Worm (Caenorhabditis elegans) whole organism, young adult: ENCODE measurements around the gene acbp-4.

Experiments used
- B0261.1 ChIP-seq: sonication (generic microtip); optimal IDR thresholded peaks from 2 replicates; lab custom pipeline; 2016; ENCODE audit warnings: mild to moderate bottlenecking, missing genetic modification characterization, moderate library complexity, missing compliant biosample characterization
- B0336.3 ChIP-seq: fragments of 200-800 bp; sonication (Bioruptor generic); IDR thresholded peaks from 2 replicates; pipeline ENCODE4 v1.3.6; 2022; ENCODE audit warnings: missing genetic modification characterization, missing compliant biosample characterization
- D2030.7 ChIP-seq: fragments of 200-800 bp; sonication (Bioruptor generic); IDR thresholded peaks from 2 replicates; pipeline ENCODE4 v1.3.6; 2022; ENCODE audit warnings: missing genetic modification reagents, missing genetic modification characterization, missing compliant biosample characterization
- F23B12.7 ChIP-seq: sonication (generic microtip); optimal IDR thresholded peaks from 2 replicates; lab custom pipeline; 2017; ENCODE audit warnings: missing genetic modification characterization, mild to moderate bottlenecking, missing compliant biosample characterization, antibody characterized with exemption, moderate library complexity; ENCODE audit not compliant: insufficient read depth
- F33H1.4 ChIP-seq: fragments of 200-800 bp; sonication (Bioruptor generic); IDR thresholded peaks from 2 replicates; pipeline ENCODE4 v1.3.6; 2022; ENCODE audit warnings: missing genetic modification reagents, missing genetic modification characterization, missing compliant biosample characterization
- T07F8.4 ChIP-seq: sonication (generic microtip); optimal IDR thresholded peaks from 2 replicates; lab custom pipeline; 2016; ENCODE audit warnings: mild to moderate bottlenecking, missing genetic modification characterization, moderate library complexity, missing compliant biosample characterization
- Y53G8AR.9 ChIP-seq: fragments of 200-800 bp; sonication (Bioruptor generic); conservative IDR thresholded peaks from 2 replicates; pipeline ENCODE4 v1.3.6; 2022; ENCODE audit warnings: missing genetic modification reagents, missing genetic modification characterization, missing compliant biosample characterization
- ama-1 ChIP-seq, 3 experiments: fragments of 150-350 bp in 1 of 3; sonication (generic microtip) in 2 of 3; optimal IDR thresholded peaks; 2 replicates each; lab custom pipeline; 2014 to 2018; ENCODE audit warnings: missing biosample characterization in 2 of 3, missing genetic modification characterization in 2 of 3, missing genetic modification reagents in 2 of 3
- atf-7 ChIP-seq: sonication (generic microtip); optimal IDR thresholded peaks from 2 replicates; lab custom pipeline; 2017; ENCODE audit warnings: mild to moderate bottlenecking, missing genetic modification characterization, missing compliant biosample characterization
- athp-1 ChIP-seq: sonication (generic microtip); optimal IDR thresholded peaks from 2 replicates; lab custom pipeline; 2017; ENCODE audit warnings: mild to moderate bottlenecking, missing genetic modification characterization, missing compliant biosample characterization
- attf-5 ChIP-seq: fragments of 200-800 bp; sonication (Bioruptor generic); optimal IDR thresholded peaks from 2 replicates; lab custom pipeline; 2018; ENCODE audit warnings: mild to moderate bottlenecking, missing genetic modification characterization, missing compliant biosample characterization
- bed-1 ChIP-seq: fragments of 200-800 bp; sonication (Bioruptor generic); IDR thresholded peaks from 2 replicates; pipeline ENCODE4 v1.3.6; 2022; ENCODE audit warnings: missing genetic modification reagents, missing genetic modification characterization, missing compliant biosample characterization
- bed-2 ChIP-seq: fragments of 200-800 bp; sonication (Bioruptor generic); IDR thresholded peaks from 2 replicates; pipeline ENCODE4 v1.3.6; 2022; ENCODE audit warnings: missing genetic modification reagents, missing genetic modification characterization, missing compliant biosample characterization
- ccch-3 ChIP-seq: fragments of 200-800 bp; sonication (Bioruptor generic); optimal IDR thresholded peaks from 2 replicates; lab custom pipeline; 2018; ENCODE audit warnings: mild to moderate bottlenecking, missing genetic modification characterization, missing compliant biosample characterization
- ceh-27 ChIP-seq: fragments of 200-800 bp; sonication (Bioruptor generic); optimal IDR thresholded peaks from 2 replicates; lab custom pipeline; 2018; ENCODE audit warnings: mild to moderate bottlenecking, missing genetic modification characterization, moderate library complexity, missing compliant biosample characterization
- ceh-40 ChIP-seq: fragments of 200-800 bp; sonication (Bioruptor generic); IDR thresholded peaks from 2 replicates; pipeline ENCODE4 v1.3.6; 2022; ENCODE audit warnings: missing genetic modification characterization, missing compliant biosample characterization
- ekl-4 ChIP-seq: fragments of 200-800 bp; sonication (Bioruptor generic); IDR thresholded peaks from 2 replicates; pipeline ENCODE4 v1.3.6; 2022; ENCODE audit warnings: missing genetic modification reagents, missing genetic modification characterization, missing compliant biosample characterization
- hlh-12 ChIP-seq: sonication (generic microtip); optimal IDR thresholded peaks from 2 replicates; lab custom pipeline; 2016; ENCODE audit warnings: missing genetic modification characterization, missing compliant biosample characterization
- hlh-26 ChIP-seq: fragments of 200-800 bp; sonication (Bioruptor generic); conservative IDR thresholded peaks from 2 replicates; pipeline ENCODE4 v1.3.6; 2022; ENCODE audit warnings: missing genetic modification reagents, missing genetic modification characterization, missing compliant biosample characterization
- lin-40 ChIP-seq: sonication (generic microtip); optimal IDR thresholded peaks from 2 replicates; lab custom pipeline; 2016; ENCODE audit warnings: missing genetic modification characterization, mild to moderate bottlenecking, missing compliant biosample characterization, missing genotype, missing genetic modification reagents
- lin-54 ChIP-seq: fragments of 200-800 bp; sonication (Bioruptor generic); optimal IDR thresholded peaks from 2 replicates; lab custom pipeline; 2018; ENCODE audit warnings: mild to moderate bottlenecking, missing genetic modification characterization, missing compliant biosample characterization
- madf-10 ChIP-seq: sonication (generic microtip); optimal IDR thresholded peaks from 2 replicates; lab custom pipeline; 2016; ENCODE audit warnings: mild to moderate bottlenecking, missing genetic modification characterization, missing compliant biosample characterization
- nfyb-1 ChIP-seq: fragments of 200-800 bp; sonication (Bioruptor generic); IDR thresholded peaks from 2 replicates; pipeline ENCODE4 v1.3.6; 2022; ENCODE audit warnings: missing genetic modification reagents, missing genetic modification characterization, missing compliant biosample characterization
- nhr-90 ChIP-seq: sonication (generic microtip); optimal IDR thresholded peaks from 2 replicates; lab custom pipeline; 2016; ENCODE audit warnings: missing genotype, mild to moderate bottlenecking, missing genetic modification characterization, missing compliant biosample characterization
- rcor-1 ChIP-seq: fragments of 200-800 bp; sonication (Bioruptor generic); IDR thresholded peaks from 2 replicates; pipeline ENCODE4 v1.3.6; 2022; ENCODE audit warnings: missing genetic modification reagents, missing genetic modification characterization, missing compliant biosample characterization
- sea-2 ChIP-seq: fragments of 200-800 bp; sonication (Bioruptor generic); IDR thresholded peaks from 2 replicates; pipeline ENCODE4 v1.3.6; 2022; ENCODE audit warnings: missing genetic modification characterization, missing compliant biosample characterization
- somi-1 ChIP-seq: fragments of 200-800 bp; sonication (Bioruptor generic); optimal IDR thresholded peaks from 2 replicates; lab custom pipeline; 2018; ENCODE audit warnings: mild to moderate bottlenecking, missing genetic modification characterization, missing compliant biosample characterization
- sptf-2 ChIP-seq: fragments of 200-800 bp; sonication (Bioruptor generic); optimal IDR thresholded peaks from 2 replicates; lab custom pipeline; 2018; ENCODE audit warnings: mild to moderate bottlenecking, missing genetic modification characterization, missing compliant biosample characterization
- tbp1 ChIP-seq: fragments of 200-800 bp; sonication (Bioruptor generic); optimal IDR thresholded peaks from 2 replicates; lab custom pipeline; 2018; ENCODE audit warnings: mild to moderate bottlenecking, missing genetic modification characterization, missing compliant biosample characterization
- ztf-26 ChIP-seq: sonication (generic microtip); optimal IDR thresholded peaks from 2 replicates; lab custom pipeline; 2017; ENCODE audit warnings: missing genetic modification characterization, missing compliant biosample characterization

Gene acbp-4

DNA sequence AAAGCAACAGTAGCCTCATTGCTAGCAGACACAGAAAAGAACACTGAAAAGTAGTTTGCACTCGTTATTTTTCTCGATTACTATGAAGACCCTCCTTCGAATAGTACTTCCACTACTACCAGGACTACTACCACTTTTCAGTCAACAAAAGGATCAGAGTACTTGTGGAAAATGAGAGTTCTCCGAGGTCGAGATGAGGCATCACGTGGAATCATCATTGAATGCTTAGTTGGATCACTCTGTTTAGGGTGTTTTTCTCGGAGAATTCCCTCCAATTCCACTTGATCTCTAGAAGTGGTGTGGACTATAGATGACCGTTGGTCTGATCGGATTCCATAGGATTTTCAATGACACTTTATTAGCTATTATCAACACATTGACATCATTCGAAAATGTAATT, 8.1 kb downstream of the acbp-4 start:
- TF ChIP-seq bed-1 (GFP tag; lab: Robert Waterston, UW), result no peak
- peak; percentile 69 for TF ChIP-seq ceh-27
- TF ChIP-seq, all 124 proteins: peak for 1

DNA sequence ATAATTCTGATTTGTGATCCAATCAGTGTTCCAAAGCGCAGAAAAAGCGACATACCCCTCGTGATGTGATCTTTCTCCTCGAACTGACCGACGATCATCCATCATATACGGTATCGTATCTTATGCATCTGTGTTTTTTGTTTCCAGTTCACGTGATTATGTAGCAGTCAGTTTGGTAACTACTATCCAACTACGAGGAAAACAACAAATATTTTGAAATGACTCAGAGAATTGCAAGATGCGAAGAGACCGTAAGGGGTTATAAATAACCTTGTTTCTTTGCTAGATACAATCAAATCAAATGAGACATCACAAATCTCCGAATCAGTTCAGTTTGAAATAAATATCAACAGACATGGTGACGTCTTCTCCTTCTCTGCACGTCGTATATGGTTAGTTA, 8.7 kb downstream of the acbp-4 start:
- TF ChIP-seq hlh-26 (GFP tag; lab: Robert Waterston, UW) (no peak), ztf-26 (tag; lab: Kevin White, UChicago) (peak; percentile 18), lin-40 (tag; lab: Kevin White, UChicago) (peak; percentile 7)

- TF ChIP-seq sea-2, result no peak
- no peak for TF ChIP-seq bed-1 (GFP tag; lab: Robert Waterston, UW)
- TF ChIP-seq bed-2, result no peak
- no peak for TF ChIP-seq T07F8.4 (tag; lab: Kevin White, UChicago)
- no peak for TF ChIP-seq atf-7
Observed at ce11 chrIII:7299466-7299865, 9.4 kb downstream of the acbp-4 start, which contains the start of the genes B0361.14 and B0361.9. Gene B0361.14 (minus strand): TSS chrIII:7299531. Gene B0361.9 (minus strand): TSS chrIII:7299631.

ce11 chrIII:7298045-7298444, 10.9 kb downstream of the acbp-4 start:
- TF ChIP-seq rcor-1 (GFP tag; lab: Robert Waterston, UW), result no peak
- TF ChIP-seq B0261.1 (tag; lab: Kevin White, UChicago), result no peak
- TF ChIP-seq F23B12.7 (tag; lab: Kevin White, UChicago), result no peak
- no peak for TF ChIP-seq athp-1 (tag; lab: Kevin White, UChicago)
- no peak for TF ChIP-seq F33H1.4 (GFP tag; lab: Robert Waterston, UW)
- no peak for TF ChIP-seq ceh-27
- no peak for TF ChIP-seq nhr-90
- no peak for TF ChIP-seq sptf-2 (GFP tag; lab: Kevin White, UChicago)
- no peak for TF ChIP-seq attf-5 (GFP tag; lab: Kevin White, UChicago)
- no peak for TF ChIP-seq madf-10 (tag; lab: Kevin White, UChicago)
- TF ChIP-seq B0336.3, result no peak
- no peak for TF ChIP-seq D2030.7 (GFP tag; lab: Robert Waterston, UW)
- TF ChIP-seq Y53G8AR.9, result no peak
- TF ChIP-seq ceh-40 (GFP tag; lab: Robert Waterston, UW), result no peak
- TF ChIP-seq tbp1 (GFP tag; lab: Kevin White, UChicago), result no peak
- TF ChIP-seq ccch-3 (GFP tag; lab: Kevin White, UChicago), result no peak
- TF ChIP-seq somi-1 (GFP tag; lab: Kevin White, UChicago), result no peak
- no peak for TF ChIP-seq lin-54 (GFP tag; lab: Kevin White, UChicago)

DNA sequence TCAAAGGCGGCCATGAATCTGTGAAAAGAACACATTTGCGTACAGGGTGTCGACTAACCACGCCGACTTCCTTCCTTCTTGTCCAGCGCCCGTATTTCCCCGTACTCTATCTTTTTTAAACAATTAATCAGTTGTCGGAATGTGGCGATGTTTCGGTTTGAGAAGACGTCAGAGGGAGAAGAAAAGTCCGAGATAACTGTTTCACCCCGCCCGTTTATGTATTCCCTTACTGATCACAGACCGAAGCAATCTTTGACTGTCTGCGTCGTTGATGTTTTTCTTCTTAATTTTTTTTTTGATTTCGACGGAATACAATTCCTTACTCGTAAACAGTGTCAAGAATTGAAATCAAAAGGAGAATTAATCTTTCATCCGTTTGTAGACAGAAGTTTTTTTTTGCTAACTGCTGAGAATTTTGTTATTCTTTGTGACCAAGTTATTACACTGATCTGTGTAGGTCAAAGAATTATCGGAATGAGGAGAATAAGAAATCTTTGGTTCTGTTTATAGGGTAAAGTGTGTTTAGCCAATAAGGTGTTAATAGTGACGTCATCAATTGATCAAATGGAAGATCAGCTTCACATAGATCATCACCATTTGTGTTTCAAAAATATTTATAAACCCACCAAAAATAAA, 11.7 kb downstream of the acbp-4 start:
- TF ChIP-seq hlh-12 (tag; lab: Kevin White, UChicago) (no peak), atf-7 (peak; percentile 31), ama-1 (optimal IDR thresholded peaks at IDR 0.05; lab: Kevin White, UChicago) (no peak), ama-1 (GFP tag; optimal IDR thresholded peaks at IDR 0.05; lab: Kevin White, UChicago) (no peak), lin-40 (tag; lab: Kevin White, UChicago) (peak; percentile 31)

ce11 chrIII:7296092-7296668, 12.7 kb downstream of the acbp-4 start:
- TF ChIP-seq ceh-27, result peak; percentile 12
- TF ChIP-seq nfyb-1, result 0 out of 2 replicates have a peak, but pooled peaks have one; percentile 31
- no peak for TF ChIP-seq ekl-4 (GFP tag; lab: Robert Waterston, UW)
- TF ChIP-seq, all 124 proteins: peak for 2
